Worm (Caenorhabditis elegans) whole organism, L4 larva: ENCODE results near the gene sri-70.

Experiments
- D1046.2 ChIP-seq: fragments of 200-800 bp; sonication (Bioruptor generic); IDR thresholded peaks from 2 replicates; pipeline ENCODE4 v1.3.6; 2022; ENCODE audit warnings: missing genetic modification characterization, missing compliant biosample characterization
- F26F4.8 ChIP-seq: fragments of 200-800 bp; sonication (Bioruptor generic); conservative IDR thresholded peaks from 2 replicates; pipeline ENCODE4 v1.3.6; 2022; ENCODE audit warnings: missing genetic modification characterization, missing compliant biosample characterization
- R02D3.7 ChIP-seq: fragments of 150-350 bp; sonication (generic microtip); optimal IDR thresholded peaks from 3 replicates; lab custom pipeline; 2014; ENCODE audit warnings: missing biosample characterization, missing genetic modification characterization
- T20F7.1 ChIP-seq: fragments of 200-800 bp; sonication (Bioruptor generic); optimal IDR thresholded peaks from 2 replicates; lab custom pipeline; 2018; ENCODE audit warnings: mild to moderate bottlenecking, missing genetic modification characterization, missing compliant biosample characterization
- Y105C5A.15 ChIP-seq: fragments of 200-800 bp; sonication (Bioruptor generic); IDR thresholded peaks from 2 replicates; pipeline ENCODE4 v1.3.6; 2022; ENCODE audit warnings: missing genetic modification characterization, missing compliant biosample characterization
- Y75B8A.6 ChIP-seq: fragments of 200-800 bp; sonication (Bioruptor generic); IDR thresholded peaks from 2 replicates; pipeline ENCODE4 v1.3.6; 2022; ENCODE audit warnings: missing genetic modification reagents, missing genetic modification characterization, missing compliant biosample characterization
- aly-2 ChIP-seq: sonication (generic microtip); optimal IDR thresholded peaks from 2 replicates; lab custom pipeline; 2018; ENCODE audit warnings: missing biosample characterization, missing genetic modification characterization
- attf-4 ChIP-seq: sonication (generic microtip); optimal IDR thresholded peaks from 3 replicates; lab custom pipeline; 2017; ENCODE audit warnings: missing biosample characterization, missing genetic modification characterization
- ceh-20 ChIP-seq: fragments of 200-800 bp; sonication (Bioruptor generic); IDR thresholded peaks from 2 replicates; pipeline ENCODE4 v1.3.6; 2022; ENCODE audit warnings: missing genetic modification reagents, missing genetic modification characterization, missing compliant biosample characterization
- ceh-82 ChIP-seq: sonication (generic microtip); optimal IDR thresholded peaks from 2 replicates; lab custom pipeline; 2017; ENCODE audit warnings: missing biosample characterization, missing genetic modification characterization
- ces-1 ChIP-seq: fragments of 150-350 bp; sonication (generic microtip); optimal IDR thresholded peaks from 4 replicates; lab custom pipeline; 2014; ENCODE audit warnings: missing biosample characterization, missing genetic modification reagents, missing genetic modification characterization
- daf-12 ChIP-seq: fragments of 150-350 bp; optimal IDR thresholded peaks from 2 replicates; lab custom pipeline; 2014; ENCODE audit warnings: missing biosample characterization, missing genetic modification reagents, missing genetic modification characterization
- daf-19 ChIP-seq: fragments of 200-800 bp; sonication (Bioruptor generic); conservative IDR thresholded peaks from 2 replicates; pipeline ENCODE4 v1.3.6; 2022; ENCODE audit warnings: missing genetic modification characterization, missing compliant biosample characterization
- dmd-6 ChIP-seq: fragments of 200-800 bp; sonication (Bioruptor generic); IDR thresholded peaks from 2 replicates; pipeline ENCODE4 v1.3.6; 2022; ENCODE audit warnings: missing genetic modification reagents, missing genetic modification characterization, missing compliant biosample characterization
- dpl-1 ChIP-seq: fragments of 150-350 bp; optimal IDR thresholded peaks from 2 replicates; lab custom pipeline; 2014; ENCODE audit warnings: missing biosample characterization, missing genetic modification reagents, missing genetic modification characterization
- duxl-1 ChIP-seq: sonication (generic microtip); optimal IDR thresholded peaks from 2 replicates; lab custom pipeline; 2016; ENCODE audit warnings: mild to moderate bottlenecking, missing genetic modification characterization, moderate library complexity, missing compliant biosample characterization; ENCODE audit not compliant: poor library complexity
- gei-8 ChIP-seq: fragments of 200-800 bp; sonication (Bioruptor generic); optimal IDR thresholded peaks from 2 replicates; lab custom pipeline; 2018; ENCODE audit warnings: mild to moderate bottlenecking, missing genetic modification characterization, missing compliant biosample characterization
- hlh-11 ChIP-seq: fragments of 200-800 bp; sonication (Bioruptor generic); optimal IDR thresholded peaks from 2 replicates; lab custom pipeline; 2018; ENCODE audit warnings: mild to moderate bottlenecking, missing genetic modification characterization, missing compliant biosample characterization
- hlh-30 ChIP-seq: sonication (generic microtip); optimal IDR thresholded peaks from 2 replicates; lab custom pipeline; 2017; ENCODE audit warnings: antibody characterized with exemption, mild to moderate bottlenecking, missing genetic modification characterization, missing compliant biosample characterization; ENCODE audit not compliant: insufficient read depth
- jun-1 ChIP-seq: fragments of 150-350 bp; optimal IDR thresholded peaks from 2 replicates; lab custom pipeline; 2014; ENCODE audit warnings: missing biosample characterization, missing genetic modification reagents, missing genetic modification characterization
- lin-13 ChIP-seq: fragments of 150-350 bp; optimal IDR thresholded peaks from 2 replicates; lab custom pipeline; 2014; ENCODE audit warnings: missing biosample characterization, missing genetic modification reagents, missing genetic modification characterization
- lin-15B ChIP-seq: fragments of 150-350 bp; sonication (generic microtip); optimal IDR thresholded peaks from 3 replicates; lab custom pipeline; 2014; ENCODE audit warnings: missing biosample characterization, missing genetic modification characterization
- lin-38 ChIP-seq: fragments of 200-800 bp; sonication (Bioruptor generic); IDR thresholded peaks from 2 replicates; pipeline ENCODE4 v1.3.6; 2022; ENCODE audit warnings: missing genetic modification reagents, missing genetic modification characterization, missing compliant biosample characterization
- lin-39 ChIP-seq: fragments of 150-350 bp; optimal IDR thresholded peaks from 2 replicates; lab custom pipeline; 2014; ENCODE audit warnings: missing biosample characterization, missing genetic modification reagents, missing genetic modification characterization
- lir-3 ChIP-seq: sonication (generic microtip); optimal IDR thresholded peaks from 2 replicates; lab custom pipeline; 2016; ENCODE audit warnings: mild to moderate bottlenecking, missing genetic modification characterization, missing compliant biosample characterization
- madf-9 ChIP-seq: fragments of 200-800 bp; sonication (Bioruptor generic); conservative IDR thresholded peaks from 2 replicates; pipeline ENCODE4 v1.3.6; 2022; ENCODE audit warnings: missing genetic modification reagents, missing genetic modification characterization, missing compliant biosample characterization
- mes-2 ChIP-seq: sonication (generic microtip); optimal IDR thresholded peaks from 2 replicates; lab custom pipeline; 2016; ENCODE audit warnings: missing genotype, mild to moderate bottlenecking, missing genetic modification characterization, missing compliant biosample characterization; ENCODE audit not compliant: poor library complexity, severe bottlenecking
- mxl-2 ChIP-seq: fragments of 200-800 bp; sonication (Bioruptor generic); conservative IDR thresholded peaks from 2 replicates; pipeline ENCODE4 v1.3.6; 2022; ENCODE audit warnings: missing genetic modification reagents, missing genetic modification characterization, missing compliant biosample characterization
- nhr-11 ChIP-seq: fragments of 150-350 bp; optimal IDR thresholded peaks from 2 replicates; lab custom pipeline; 2014; ENCODE audit warnings: missing biosample characterization, missing genetic modification characterization
- nhr-25 ChIP-seq: sonication (generic microtip); optimal IDR thresholded peaks from 2 replicates; lab custom pipeline; 2017; ENCODE audit warnings: missing genetic modification characterization, mild to moderate bottlenecking, missing compliant biosample characterization, antibody characterized with exemption, moderate library complexity, borderline replicate concordance; ENCODE audit not compliant: insufficient read depth
- nhr-28 ChIP-seq: fragments of 150-350 bp; optimal IDR thresholded peaks from 2 replicates; lab custom pipeline; 2014; ENCODE audit warnings: missing biosample characterization, missing genetic modification characterization
- nhr-77 ChIP-seq: fragments of 150-350 bp; optimal IDR thresholded peaks from 2 replicates; lab custom pipeline; 2014; ENCODE audit warnings: missing biosample characterization, missing genetic modification characterization
- rbr-2 ChIP-seq: sonication (generic microtip); optimal IDR thresholded peaks from 2 replicates; lab custom pipeline; 2016; ENCODE audit warnings: missing genotype, missing genetic modification characterization, missing compliant biosample characterization
- tag-97 ChIP-seq: fragments of 200-800 bp; sonication (Bioruptor generic); IDR thresholded peaks from 2 replicates; pipeline ENCODE4 v1.3.6; 2022; ENCODE audit warnings: missing genetic modification characterization, missing compliant biosample characterization
- unc-62 ChIP-seq, 3 experiments: fragments of 150-350 bp in 1 of 3; sonication (generic microtip); optimal IDR thresholded peaks in 2 of 3; peaks in 1 of 3; 1 replicate in 1 of 3; 2 replicates in 2 of 3; lab custom pipeline; 2014 to 2017; ENCODE audit warnings: missing biosample characterization in 3 of 3, missing genetic modification characterization in 3 of 3, missing genetic modification reagents in 3 of 3, missing genotype in 1 of 3
- zag-1 ChIP-seq: fragments of 150-350 bp; optimal IDR thresholded peaks from 2 replicates; lab custom pipeline; 2014; ENCODE audit warnings: missing biosample characterization, missing genetic modification characterization
- zfp-2 ChIP-seq: sonication (generic microtip); optimal IDR thresholded peaks from 2 replicates; lab custom pipeline; 2016; ENCODE audit warnings: mild to moderate bottlenecking, missing genetic modification characterization, missing compliant biosample characterization
- zip-11 ChIP-seq: fragments of 200-800 bp; sonication (Bioruptor generic); IDR thresholded peaks from 2 replicates; pipeline ENCODE4 v1.3.6; 2022; ENCODE audit warnings: missing genetic modification characterization, missing compliant biosample characterization

The sri-70 gene

DNA sequence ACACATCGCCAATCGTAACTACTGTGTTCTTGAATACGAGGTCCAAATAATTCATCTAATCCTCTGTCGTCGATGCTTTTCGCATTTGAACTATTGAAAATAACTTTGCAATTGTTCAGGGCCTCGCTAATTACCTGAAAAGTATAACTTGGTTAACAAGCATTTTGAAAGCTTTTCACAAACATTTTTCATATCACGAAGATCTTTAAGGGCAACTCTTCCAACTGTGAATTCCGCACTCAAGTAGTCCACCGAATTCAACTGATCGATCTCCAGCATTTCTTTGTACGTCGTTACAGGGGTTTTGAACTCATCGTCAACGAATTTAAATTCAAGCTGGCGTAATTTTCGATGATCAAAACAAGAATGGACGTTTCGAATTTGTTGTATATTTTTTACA, 6.4 kb upstream of the sri-70 start:
- TF ChIP-seq tag-97 (GFP tag; lab: Robert Waterston, UW) (no peak), unc-62 (GFP tag; optimal IDR thresholded peaks at IDR 0.05 in 1 of 2; lab: Kevin White, UChicago) (peak in 1 of 2 experiments; percentile 92), unc-62 (tag; optimal IDR thresholded peaks at IDR 0.05; lab: Kevin White, UChicago) (no peak)

- no peak for TF ChIP-seq lin-39 (tag; lab: Kevin White, UChicago)
- peak in 1 of 2 experiments; percentile 92 for TF ChIP-seq unc-62 (GFP tag; optimal IDR thresholded peaks at IDR 0.05 in 1 of 2; lab: Kevin White, UChicago)
- no peak for TF ChIP-seq unc-62 (tag; optimal IDR thresholded peaks at IDR 0.05; lab: Kevin White, UChicago)
These were observed 4.2 kb upstream of the sri-70 start for ce11 chrV:17298657-17299056.

DNA sequence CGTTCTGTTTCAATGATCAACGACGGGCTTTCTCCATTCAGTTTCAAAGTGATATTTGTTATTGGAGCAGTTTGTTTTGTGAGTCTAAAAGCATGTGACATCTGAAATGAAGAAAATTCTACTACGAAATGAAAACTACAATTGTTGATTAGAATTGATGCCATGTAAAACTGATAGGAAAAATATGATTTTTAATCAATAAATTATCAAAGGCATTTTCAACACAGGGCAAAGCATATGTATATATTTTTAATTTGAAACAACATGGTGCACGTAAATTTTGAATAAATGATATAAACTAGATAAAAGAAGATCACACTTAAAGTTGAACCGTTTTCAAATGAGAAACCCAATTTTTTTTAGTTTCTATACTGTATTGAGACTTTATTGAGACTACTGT, 1.5 kb upstream of the sri-70 start, which contains the start of gene K10G4.5:
TSS of gene K10G4.5 (minus strand) at position 101 of the 400 bp plus-strand sequence.
- no peak for TF ChIP-seq tag-97 (GFP tag; lab: Robert Waterston, UW)
- TF ChIP-seq duxl-1 (tag; lab: Kevin White, UChicago): no peak
- no peak for TF ChIP-seq ceh-82 (tag; lab: Kevin White, UChicago)
- no peak for TF ChIP-seq aly-2 (tag; lab: Kevin White, UChicago)
- no peak for TF ChIP-seq R02D3.7
- TF ChIP-seq lin-13 (GFP tag; lab: Kevin White, UChicago): no peak
- no peak for TF ChIP-seq ces-1 (GFP tag; lab: Kevin White, UChicago)
- no peak for TF ChIP-seq Y75B8A.6 (GFP tag; lab: Robert Waterston, UW)
- TF ChIP-seq hlh-30: no peak
- TF ChIP-seq ceh-20: no peak
- no peak for TF ChIP-seq rbr-2
- no peak for TF ChIP-seq D1046.2 (GFP tag; lab: Robert Waterston, UW)
- TF ChIP-seq lir-3: no peak
- no peak for TF ChIP-seq lin-38
- TF ChIP-seq dmd-6 (GFP tag; lab: Robert Waterston, UW): no peak
- TF ChIP-seq zip-11 (GFP tag; lab: Robert Waterston, UW): no peak
- no peak for TF ChIP-seq nhr-25 (tag; lab: Kevin White, UChicago)
- TF ChIP-seq lin-15B (tag; lab: Kevin White, UChicago): no peak

DNA sequence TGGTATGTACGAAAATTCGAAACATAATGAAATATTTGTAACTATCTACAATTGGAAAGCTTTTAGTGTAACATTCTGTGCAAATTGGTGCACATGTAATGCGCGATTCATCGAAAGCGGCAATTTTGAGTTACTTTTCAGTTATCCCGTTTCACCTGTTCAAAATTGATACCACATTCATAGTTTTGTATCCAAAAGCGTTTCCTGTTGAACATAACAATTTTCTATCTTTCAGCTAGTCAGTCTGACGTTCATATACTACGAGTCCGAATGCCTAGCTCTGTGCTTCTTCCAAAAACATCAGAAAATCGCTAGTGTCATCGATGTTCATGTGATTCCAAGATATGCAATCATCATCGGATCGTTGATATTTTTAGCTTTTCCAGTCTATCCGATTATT, 538 bp downstream of the sri-70 start:
- TF ChIP-seq unc-62 (GFP tag; optimal IDR thresholded peaks at IDR 0.05 in 1 of 2; lab: Kevin White, UChicago) (peak in 1 of 2 experiments; percentile 90), unc-62 (tag; optimal IDR thresholded peaks at IDR 0.05; lab: Kevin White, UChicago) (no peak), mes-2 (no peak), daf-12 (tag; lab: Kevin White, UChicago) (no peak)

ce11 chrV:17307926-17308325, 5.1 kb downstream of the sri-70 start:
- TF ChIP-seq zfp-2 (tag; lab: Kevin White, UChicago): no peak
- no peak for TF ChIP-seq zag-1
- TF ChIP-seq dpl-1 (GFP tag; lab: Kevin White, UChicago): peak; percentile 8
- TF ChIP-seq jun-1 (tag; lab: Kevin White, UChicago): no peak
- TF ChIP-seq, all 104 proteins: peak for 1

DNA sequence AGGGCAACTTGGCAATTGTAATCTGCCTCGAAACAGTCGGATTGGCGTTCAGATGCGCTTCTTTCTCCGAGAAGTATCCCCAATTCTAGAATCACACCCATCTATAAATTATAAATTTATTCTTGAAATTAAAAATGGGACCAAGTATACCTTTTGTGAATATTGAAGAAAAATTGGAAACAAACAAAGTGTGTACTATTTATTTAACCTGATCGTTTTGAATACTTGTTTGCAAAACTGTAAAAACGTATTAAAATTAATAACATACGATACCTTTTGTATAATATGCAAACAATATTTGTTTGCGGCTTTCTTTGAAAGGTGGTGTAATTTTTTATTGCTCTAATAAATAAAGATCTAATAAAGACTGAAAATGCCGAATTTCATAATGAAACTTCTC, 9.5 kb downstream of the sri-70 start, which contains the start of gene Y61B8B.3:
TSS of gene Y61B8B.3 (minus strand) at position 101 of the 400 bp plus-strand sequence.
- no peak for TF ChIP-seq T20F7.1 (GFP tag; lab: Kevin White, UChicago)
- TF ChIP-seq tag-97 (GFP tag; lab: Robert Waterston, UW): no peak
- TF ChIP-seq unc-62 (GFP tag; optimal IDR thresholded peaks at IDR 0.05 in 1 of 2; lab: Kevin White, UChicago): no peak
- no peak for TF ChIP-seq unc-62 (tag; optimal IDR thresholded peaks at IDR 0.05; lab: Kevin White, UChicago)
- TF ChIP-seq Y105C5A.15 (GFP tag; lab: Robert Waterston, UW): no peak
- no peak for TF ChIP-seq R02D3.7
- no peak for TF ChIP-seq ceh-20
- no peak for TF ChIP-seq hlh-11 (tag; lab: Kevin White, UChicago)
- TF ChIP-seq daf-19 (GFP tag; lab: Robert Waterston, UW): no peak
- no peak for TF ChIP-seq aly-2 (tag; lab: Kevin White, UChicago)
- TF ChIP-seq nhr-11 (tag; lab: Kevin White, UChicago): no peak
- TF ChIP-seq mes-2: no peak
- no peak for TF ChIP-seq madf-9 (GFP tag; lab: Robert Waterston, UW)
- TF ChIP-seq mxl-2 (GFP tag; lab: Robert Waterston, UW): no peak
- TF ChIP-seq F26F4.8 (GFP tag; lab: Robert Waterston, UW): no peak
- TF ChIP-seq D1046.2 (GFP tag; lab: Robert Waterston, UW): no peak
- no peak for TF ChIP-seq nhr-28 (tag; lab: Kevin White, UChicago)
- TF ChIP-seq gei-8: no peak
- no peak for TF ChIP-seq ceh-82 (tag; lab: Kevin White, UChicago)
- TF ChIP-seq attf-4 (tag; lab: Kevin White, UChicago): no peak
- TF ChIP-seq nhr-77 (tag; lab: Kevin White, UChicago): no peak
